Worm (Caenorhabditis elegans): ENCODE results near the gene pdhk-2.

The pdhk-2 gene

ce11 chrIII:8741276-8741860 is at the start of gene pdhk-2:
pdhk-2 (minus strand) TSS chrIII:8741412.
- peak; percentile 91 for TF ChIP-seq W03F9.2 (tag; optimal IDR thresholded peaks at IDR 0.05)
- peak; percentile 93 for TF ChIP-seq him-1 (tag; optimal IDR thresholded peaks at IDR 0.05)
- no peak for TF ChIP-seq dao-5 (tag; optimal IDR thresholded peaks at IDR 0.05)

DNA sequence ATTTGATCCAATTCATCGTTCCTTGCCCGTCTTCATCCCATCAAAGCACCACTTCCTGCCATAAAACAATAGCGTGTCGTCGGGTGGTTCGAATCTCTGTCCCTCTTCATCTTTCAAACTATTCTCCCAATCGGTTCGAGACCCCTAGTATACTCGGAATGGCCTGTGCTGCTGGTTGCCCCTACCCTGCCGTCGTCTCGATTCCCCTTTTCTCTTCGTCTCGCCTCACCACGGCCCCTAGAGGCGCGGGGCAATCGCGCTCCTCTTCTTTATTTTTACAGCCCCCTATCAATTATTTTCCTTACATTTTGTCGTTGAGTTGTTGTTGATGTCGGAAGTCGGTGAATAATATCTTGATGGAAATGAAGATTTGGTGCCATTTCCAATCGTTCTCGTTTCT is 47.5 kb upstream of the pdhk-2 start:
- TF ChIP-seq W03F9.2 (tag; optimal IDR thresholded peaks at IDR 0.05) (no peak), him-1 (tag; optimal IDR thresholded peaks at IDR 0.05) (peak; percentile 10)

DNA sequence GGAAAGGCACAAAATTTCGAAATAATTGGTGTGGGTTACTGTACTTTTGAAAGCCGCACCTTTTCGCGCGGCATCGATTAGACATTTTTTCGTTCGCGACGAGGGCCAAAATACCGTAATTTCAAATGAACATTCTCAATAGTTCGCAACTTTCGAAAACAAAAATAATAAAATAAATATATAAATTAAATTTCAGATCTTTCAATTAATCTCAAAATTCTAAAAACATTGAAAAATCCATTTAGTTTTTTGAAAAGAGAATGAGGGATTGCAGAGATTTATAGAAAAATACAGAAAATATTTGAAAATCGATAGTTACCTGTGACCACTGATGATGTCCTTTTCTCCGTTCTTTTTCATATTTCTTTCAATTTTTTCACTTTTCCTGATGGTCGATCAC is 44.9 kb upstream of the pdhk-2 start, which contains the start of gene K02D10.8:
TSS of gene K02D10.8 (plus strand) at position 301 of the 400 bp plus-strand sequence.
- TF ChIP-seq W03F9.2 (tag; optimal IDR thresholded peaks at IDR 0.05), result no peak
- no peak for TF ChIP-seq him-1 (tag; optimal IDR thresholded peaks at IDR 0.05)
- no peak for TF ChIP-seq dao-5 (tag; optimal IDR thresholded peaks at IDR 0.05)

ce11 chrIII:8785426-8785825 is 44.2 kb upstream of the pdhk-2 start:
- TF ChIP-seq W03F9.2 (tag; optimal IDR thresholded peaks at IDR 0.05), result no peak
- TF ChIP-seq him-1 (tag; optimal IDR thresholded peaks at IDR 0.05), result peak; percentile 21

ce11 chrIII:8784500-8784899 is 43.3 kb upstream of the pdhk-2 start:
- TF ChIP-seq him-1 (tag; optimal IDR thresholded peaks at IDR 0.05) (no peak), dao-5 (tag; optimal IDR thresholded peaks at IDR 0.05) (no peak), W03F9.2 (tag; optimal IDR thresholded peaks at IDR 0.05) (no peak)

- TF ChIP-seq dao-5 (tag; optimal IDR thresholded peaks at IDR 0.05) (no peak), him-1 (tag; optimal IDR thresholded peaks at IDR 0.05) (no peak), W03F9.2 (tag; optimal IDR thresholded peaks at IDR 0.05) (no peak)
Observed at ce11 chrIII:8782744-8783143, 41.5 kb upstream of the pdhk-2 start.

DNA sequence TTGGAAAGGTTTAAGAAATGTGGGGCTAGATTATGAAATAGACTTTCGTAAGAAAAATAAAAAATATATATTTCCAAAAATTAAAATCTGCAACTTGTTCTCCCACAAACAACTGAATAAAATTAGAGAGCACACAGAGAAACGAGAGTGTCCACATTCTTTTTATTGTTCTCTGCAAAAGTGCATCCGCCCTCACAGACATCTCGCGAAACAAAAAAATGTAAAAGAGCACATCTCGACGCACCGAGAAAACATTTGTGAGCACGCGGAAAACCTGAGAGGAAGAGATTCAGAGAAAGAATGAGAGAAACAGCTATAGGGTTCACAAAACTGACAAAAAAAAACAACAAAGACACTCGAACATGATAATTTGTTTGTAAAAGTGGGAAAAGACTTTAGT is 40.9 kb upstream of the pdhk-2 start:
- TF ChIP-seq W03F9.2 (tag; optimal IDR thresholded peaks at IDR 0.05) (no peak), him-1 (tag; optimal IDR thresholded peaks at IDR 0.05) (no peak), dao-5 (tag; optimal IDR thresholded peaks at IDR 0.05) (no peak)

- no peak for TF ChIP-seq him-1 (tag; optimal IDR thresholded peaks at IDR 0.05)
- TF ChIP-seq W03F9.2 (tag; optimal IDR thresholded peaks at IDR 0.05), result no peak
- no peak for TF ChIP-seq dao-5 (tag; optimal IDR thresholded peaks at IDR 0.05)
Observed at ce11 chrIII:8780473-8780872, 39.3 kb upstream of the pdhk-2 start.

- TF ChIP-seq dao-5 (tag; optimal IDR thresholded peaks at IDR 0.05), result no peak
- no peak for TF ChIP-seq W03F9.2 (tag; optimal IDR thresholded peaks at IDR 0.05)
- TF ChIP-seq him-1 (tag; optimal IDR thresholded peaks at IDR 0.05), result no peak
Observed at ce11 chrIII:8779912-8780311, 38.7 kb upstream of the pdhk-2 start, which contains the start of gene K02D10.4. K02D10.4 (minus strand) TSS chrIII:8780012.

DNA sequence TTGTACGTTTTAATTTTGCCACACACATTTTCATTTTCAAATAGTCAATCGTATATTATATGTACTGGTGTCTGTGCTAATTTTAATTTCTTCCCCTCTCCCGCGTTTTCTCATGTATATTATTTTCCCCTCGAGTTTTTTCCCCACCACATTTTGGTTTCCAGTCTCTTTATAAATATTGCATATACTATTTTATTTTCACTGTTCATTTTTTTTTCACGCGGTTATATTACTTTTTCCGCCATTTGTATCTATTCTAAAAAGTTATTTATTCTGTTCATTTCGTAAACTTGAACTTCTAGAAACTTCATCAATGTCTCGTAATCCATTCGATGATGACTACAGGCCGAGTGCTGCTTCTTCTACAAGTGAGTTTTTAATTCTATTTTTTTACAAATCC is 34.7 kb upstream of the pdhk-2 start, which contains the start of gene snap-29:
TSS of gene snap-29 (plus strand) at position 301 of the 400 bp plus-strand sequence.
- TF ChIP-seq him-1 (tag; optimal IDR thresholded peaks at IDR 0.05) (no peak), dao-5 (tag; optimal IDR thresholded peaks at IDR 0.05) (no peak), W03F9.2 (tag; optimal IDR thresholded peaks at IDR 0.05) (no peak)

DNA sequence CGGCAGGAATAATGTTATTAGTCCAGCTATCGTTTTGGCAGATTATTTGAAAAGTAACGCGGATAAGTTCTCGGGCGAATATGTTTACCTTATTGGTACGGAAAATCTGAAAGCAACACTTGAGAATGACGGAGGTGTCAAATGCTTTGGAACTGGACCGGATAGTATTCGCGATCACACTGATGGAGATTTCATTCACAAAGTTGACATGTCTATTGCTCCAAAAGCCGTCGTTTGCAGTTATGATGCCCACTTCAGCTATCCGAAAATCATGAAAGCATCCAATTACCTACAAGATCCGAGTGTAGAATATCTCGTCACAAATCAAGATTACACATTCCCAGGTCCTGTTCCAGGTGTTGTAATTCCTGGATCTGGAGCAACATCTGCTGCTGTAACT is 32.2 kb upstream of the pdhk-2 start:
- TF ChIP-seq W03F9.2 (tag; optimal IDR thresholded peaks at IDR 0.05) (no peak), dao-5 (tag; optimal IDR thresholded peaks at IDR 0.05) (no peak), him-1 (tag; optimal IDR thresholded peaks at IDR 0.05) (no peak)

- TF ChIP-seq W03F9.2 (tag; optimal IDR thresholded peaks at IDR 0.05), result no peak
- no peak for TF ChIP-seq him-1 (tag; optimal IDR thresholded peaks at IDR 0.05)
- no peak for TF ChIP-seq dao-5 (tag; optimal IDR thresholded peaks at IDR 0.05)
Observed at ce11 chrIII:8772428-8773027, 31.3 kb upstream of the pdhk-2 start.

ce11 chrIII:8771851-8772250 is 30.6 kb upstream of the pdhk-2 start, which contains the start of gene K02D10.3:
K02D10.3 (minus strand) TSS chrIII:8771951.
- TF ChIP-seq him-1 (tag; optimal IDR thresholded peaks at IDR 0.05) (no peak), W03F9.2 (tag; optimal IDR thresholded peaks at IDR 0.05) (no peak), dao-5 (tag; optimal IDR thresholded peaks at IDR 0.05) (no peak)

ce11 chrIII:8771162-8771561 is 29.9 kb upstream of the pdhk-2 start, which contains the start of gene K02D10.2:
K02D10.2 (minus strand) TSS chrIII:8771262.
- TF ChIP-seq dao-5 (tag; optimal IDR thresholded peaks at IDR 0.05), result no peak
- TF ChIP-seq W03F9.2 (tag; optimal IDR thresholded peaks at IDR 0.05), result no peak
- TF ChIP-seq him-1 (tag; optimal IDR thresholded peaks at IDR 0.05), result no peak

- TF ChIP-seq dao-5 (tag; optimal IDR thresholded peaks at IDR 0.05) (no peak), him-1 (tag; optimal IDR thresholded peaks at IDR 0.05) (no peak), W03F9.2 (tag; optimal IDR thresholded peaks at IDR 0.05) (no peak)
Observed at ce11 chrIII:8770243-8770642, 29.0 kb upstream of the pdhk-2 start.
